Worm (Caenorhabditis elegans) whole organism, young adult: Measurements from ENCODE around the gene R52.5.

Source experiments
- akir-1 ChIP-seq: fragments of 200-800 bp; sonication (Bioruptor generic); optimal IDR thresholded peaks from 2 replicates; lab custom pipeline; 2018; ENCODE audit warnings: mild to moderate bottlenecking, missing genetic modification characterization, moderate library complexity, missing compliant biosample characterization
- pbrm-1 ChIP-seq: fragments of 200-800 bp; sonication (Bioruptor generic); IDR thresholded peaks from 2 replicates; pipeline ENCODE4 v1.3.6; 2022; ENCODE audit warnings: missing genetic modification reagents, missing genetic modification characterization, missing compliant biosample characterization

ce11 chrII:2080425-2080824 lies 29.4 kb downstream of the R52.5 start, which contains the start of gene F07E5.9:
- TF ChIP-seq pbrm-1, result no peak
- TF ChIP-seq akir-1 (GFP tag; lab: Kevin White, UChicago), result no peak
